Worm (Caenorhabditis elegans) whole organism, early embryonic: ENCODE results near the gene nrfl-1.

Experiments
- B0310.2 ChIP-seq: sonication (generic microtip); optimal IDR thresholded peaks from 2 replicates; lab custom pipeline; 2016; ENCODE audit warnings: mild to moderate bottlenecking, missing genetic modification characterization, missing compliant biosample characterization
- aly-1 ChIP-seq: sonication (generic microtip); optimal IDR thresholded peaks from 2 replicates; lab custom pipeline; 2016; ENCODE audit warnings: missing genetic modification characterization, missing compliant biosample characterization
- ama-1 ChIP-seq: fragments of 150-350 bp; optimal IDR thresholded peaks from 2 replicates; lab custom pipeline; 2014
- ets-7 ChIP-seq: sonication (generic microtip); optimal IDR thresholded peaks from 2 replicates; lab custom pipeline; 2016; ENCODE audit warnings: missing genotype, missing genetic modification characterization, missing compliant biosample characterization
- flt-1 ChIP-seq: fragments of 200-800 bp; sonication (Bioruptor generic); IDR thresholded peaks from 2 replicates; pipeline ENCODE4 v1.3.6; 2022; ENCODE audit warnings: missing genetic modification characterization, missing compliant biosample characterization
- hmg-4 ChIP-seq: fragments of 200-800 bp; sonication (Bioruptor generic); optimal IDR thresholded peaks from 2 replicates; lab custom pipeline; 2018; ENCODE audit warnings: mild to moderate bottlenecking, missing genetic modification characterization, missing compliant biosample characterization
- pes-1 ChIP-seq: fragments of 200-800 bp; sonication (Bioruptor generic); IDR thresholded peaks from 2 replicates; pipeline ENCODE4 v1.3.6; 2022; ENCODE audit warnings: missing genetic modification reagents, missing genetic modification characterization, missing compliant biosample characterization
- scrt-1 ChIP-seq: fragments of 200-800 bp; sonication (Bioruptor generic); IDR thresholded peaks from 2 replicates; pipeline ENCODE4 v1.3.6; 2022; ENCODE audit warnings: missing genetic modification characterization, missing compliant biosample characterization
- tbx-11 ChIP-seq: fragments of 200-800 bp; sonication (Bioruptor generic); IDR thresholded peaks from 2 replicates; pipeline ENCODE4 v1.3.6; 2022; ENCODE audit warnings: missing genetic modification characterization, missing compliant biosample characterization

ce11 chrIV:9088294-9088693 lies 30.6 kb upstream of the nrfl-1 start, which contains the start of gene msa-1:
- no peak for TF ChIP-seq ets-7 (tag; lab: Kevin White, UChicago)
- TF ChIP-seq tbx-11 (GFP tag; lab: Robert Waterston, UW) = no peak
- TF ChIP-seq aly-1 (tag; lab: Kevin White, UChicago) = no peak
- no peak for TF ChIP-seq flt-1 (GFP tag; lab: Robert Waterston, UW)
- no peak for TF ChIP-seq ama-1 (lab: Kevin White, UChicago)
- TF ChIP-seq hmg-4 (GFP tag; lab: Kevin White, UChicago) = no peak
- no peak for TF ChIP-seq pes-1
- no peak for TF ChIP-seq scrt-1 (GFP tag; lab: Robert Waterston, UW)
- TF ChIP-seq B0310.2 = no peak
